Worm (Caenorhabditis elegans) whole organism, early embryonic: ENCODE results near the gene ccch-3.

Source experiments
- B0310.2 ChIP-seq: sonication (generic microtip); optimal IDR thresholded peaks from 2 replicates; lab custom pipeline; 2016; ENCODE audit warnings: mild to moderate bottlenecking, missing genetic modification characterization, missing compliant biosample characterization
- F13C5.2 ChIP-seq: sonication (generic microtip); optimal IDR thresholded peaks from 2 replicates; lab custom pipeline; 2017; ENCODE audit warnings: mild to moderate bottlenecking, missing genetic modification characterization, inconsistent platforms, missing compliant biosample characterization
- aly-1 ChIP-seq: sonication (generic microtip); optimal IDR thresholded peaks from 2 replicates; lab custom pipeline; 2016; ENCODE audit warnings: missing genetic modification characterization, missing compliant biosample characterization
- ama-1 ChIP-seq: fragments of 150-350 bp; optimal IDR thresholded peaks from 2 replicates; lab custom pipeline; 2014
- ceh-13 ChIP-seq: fragments of 200-800 bp; sonication (Bioruptor generic); optimal IDR thresholded peaks from 2 replicates; lab custom pipeline; 2018; ENCODE audit warnings: mild to moderate bottlenecking, missing genetic modification characterization, missing compliant biosample characterization
- ceh-36 ChIP-seq: sonication (generic microtip); optimal IDR thresholded peaks from 2 replicates; lab custom pipeline; 2016; ENCODE audit warnings: missing genetic modification characterization, inconsistent platforms, missing compliant biosample characterization
- ets-7 ChIP-seq: sonication (generic microtip); optimal IDR thresholded peaks from 2 replicates; lab custom pipeline; 2016; ENCODE audit warnings: missing genotype, missing genetic modification characterization, missing compliant biosample characterization
- flt-1 ChIP-seq: fragments of 200-800 bp; sonication (Bioruptor generic); IDR thresholded peaks from 2 replicates; pipeline ENCODE4 v1.3.6; 2022; ENCODE audit warnings: missing genetic modification characterization, missing compliant biosample characterization
- hmbx-1 ChIP-seq: sonication (generic microtip); optimal IDR thresholded peaks from 2 replicates; lab custom pipeline; 2016; ENCODE audit warnings: mild to moderate bottlenecking, missing genetic modification characterization, missing compliant biosample characterization
- hmg-4 ChIP-seq: fragments of 200-800 bp; sonication (Bioruptor generic); optimal IDR thresholded peaks from 2 replicates; lab custom pipeline; 2018; ENCODE audit warnings: mild to moderate bottlenecking, missing genetic modification characterization, missing compliant biosample characterization
- hnd-1 ChIP-seq: sonication (generic microtip); optimal IDR thresholded peaks from 2 replicates; lab custom pipeline; 2016; ENCODE audit warnings: missing genetic modification characterization, missing compliant biosample characterization
- pes-1 ChIP-seq: fragments of 200-800 bp; sonication (Bioruptor generic); IDR thresholded peaks from 2 replicates; pipeline ENCODE4 v1.3.6; 2022; ENCODE audit warnings: missing genetic modification reagents, missing genetic modification characterization, missing compliant biosample characterization
- scrt-1 ChIP-seq: fragments of 200-800 bp; sonication (Bioruptor generic); IDR thresholded peaks from 2 replicates; pipeline ENCODE4 v1.3.6; 2022; ENCODE audit warnings: missing genetic modification characterization, missing compliant biosample characterization
- sea-1 ChIP-seq: fragments of 200-800 bp; sonication (Bioruptor generic); conservative IDR thresholded peaks from 2 replicates; pipeline ENCODE4 v1.3.6; 2022; ENCODE audit warnings: missing genetic modification characterization, missing compliant biosample characterization
- tbx-11 ChIP-seq: fragments of 200-800 bp; sonication (Bioruptor generic); IDR thresholded peaks from 2 replicates; pipeline ENCODE4 v1.3.6; 2022; ENCODE audit warnings: missing genetic modification characterization, missing compliant biosample characterization
- tbx-37 ChIP-seq: fragments of 200-800 bp; sonication (Bioruptor generic); conservative IDR thresholded peaks from 2 replicates; pipeline ENCODE4 v1.3.6; 2022; ENCODE audit warnings: missing genetic modification reagents, missing genetic modification characterization, missing compliant biosample characterization
- tra-4 ChIP-seq: sonication (generic microtip); optimal IDR thresholded peaks from 2 replicates; lab custom pipeline; 2017; ENCODE audit warnings: missing genetic modification characterization, missing compliant biosample characterization

Gene ccch-3

DNA sequence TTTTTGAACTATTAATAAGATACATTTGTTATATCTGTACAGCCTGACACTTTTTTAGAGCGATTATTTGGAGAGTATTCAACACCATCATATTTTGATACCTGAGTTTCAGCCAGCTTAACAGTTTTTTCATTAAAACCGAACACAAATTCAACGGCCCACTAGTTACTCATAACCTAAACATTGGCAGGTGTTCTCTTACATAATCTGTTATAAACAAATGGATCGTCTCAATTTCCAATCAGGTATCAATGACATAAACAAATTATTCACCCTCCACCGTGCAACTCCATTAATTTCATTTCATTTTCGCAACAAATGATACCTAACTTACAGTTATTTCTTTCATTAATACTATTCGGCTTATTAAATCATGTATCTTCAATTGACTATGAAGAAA, 48.5 kb downstream of the ccch-3 start, which contains the start of gene cubn-1:
TSS of gene cubn-1 (plus strand) at position 301 of the 400 bp plus-strand sequence.
- TF ChIP-seq hnd-1: no peak
- TF ChIP-seq pes-1 (GFP tag; lab: Robert Waterston, UW): no peak
- no peak for TF ChIP-seq hmbx-1 (tag; lab: Kevin White, UChicago)
- no peak for TF ChIP-seq ceh-36 (tag; lab: Kevin White, UChicago)
- TF ChIP-seq sea-1: no peak
- no peak for TF ChIP-seq tra-4 (tag; lab: Kevin White, UChicago)
- TF ChIP-seq F13C5.2 (tag; lab: Kevin White, UChicago): no peak
- no peak for TF ChIP-seq tbx-11 (GFP tag; lab: Robert Waterston, UW)
- no peak for TF ChIP-seq tbx-37 (GFP tag; lab: Robert Waterston, UW)
- no peak for TF ChIP-seq ceh-13
- TF ChIP-seq B0310.2 (tag; lab: Kevin White, UChicago): no peak
- no peak for TF ChIP-seq flt-1 (GFP tag; lab: Robert Waterston, UW)

DNA sequence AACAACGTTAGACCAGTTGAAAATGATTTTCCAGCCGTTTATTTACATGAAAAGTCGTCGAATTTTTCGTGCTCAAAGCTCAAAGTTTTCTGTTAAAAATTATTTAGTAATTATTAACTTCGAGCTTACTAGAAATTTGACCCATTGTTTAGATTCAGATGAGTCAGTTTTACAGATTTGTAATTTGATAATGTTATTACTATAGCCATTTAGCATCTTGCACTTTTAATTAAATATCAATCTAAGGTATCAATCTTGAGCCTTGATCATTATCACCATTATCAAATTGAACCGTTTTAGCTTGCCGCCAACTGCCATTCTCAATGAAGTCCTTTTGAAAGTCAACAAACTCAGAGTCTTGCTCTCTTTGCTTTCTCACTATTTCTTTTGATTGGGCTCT, 50.0 kb downstream of the ccch-3 start, which contains the start of gene ZC116.1:
TSS of gene ZC116.1 (plus strand) at position 301 of the 400 bp plus-strand sequence.
- TF ChIP-seq ama-1: no peak
- TF ChIP-seq B0310.2 (tag; lab: Kevin White, UChicago): no peak
- TF ChIP-seq flt-1 (GFP tag; lab: Robert Waterston, UW): no peak
- no peak for TF ChIP-seq tra-4 (tag; lab: Kevin White, UChicago)
- no peak for TF ChIP-seq aly-1 (tag; lab: Kevin White, UChicago)
- no peak for TF ChIP-seq ceh-13
- TF ChIP-seq scrt-1 (GFP tag; lab: Robert Waterston, UW): no peak
- TF ChIP-seq hmg-4 (GFP tag; lab: Kevin White, UChicago): no peak
- TF ChIP-seq ets-7 (tag; lab: Kevin White, UChicago): no peak
- TF ChIP-seq tbx-11 (GFP tag; lab: Robert Waterston, UW): no peak
- TF ChIP-seq hmbx-1 (tag; lab: Kevin White, UChicago): no peak
- no peak for TF ChIP-seq F13C5.2 (tag; lab: Kevin White, UChicago)
- no peak for TF ChIP-seq hnd-1
- TF ChIP-seq tbx-37 (GFP tag; lab: Robert Waterston, UW): no peak
- no peak for TF ChIP-seq sea-1

- TF ChIP-seq sea-1 (no peak), tbx-11 (GFP tag; lab: Robert Waterston, UW) (no peak), ama-1 (no peak), tbx-37 (GFP tag; lab: Robert Waterston, UW) (no peak), flt-1 (GFP tag; lab: Robert Waterston, UW) (no peak), ets-7 (tag; lab: Kevin White, UChicago) (no peak), scrt-1 (GFP tag; lab: Robert Waterston, UW) (no peak)
Measured at ce11 chrV:12608857-12609256, 50.6 kb downstream of the ccch-3 start, which contains the start of gene ZC116.5. TSS of gene ZC116.5 (minus strand) at chrV:12608957.
